Worm (Caenorhabditis elegans): Measurements from ENCODE around the gene egli-1.

DNA sequence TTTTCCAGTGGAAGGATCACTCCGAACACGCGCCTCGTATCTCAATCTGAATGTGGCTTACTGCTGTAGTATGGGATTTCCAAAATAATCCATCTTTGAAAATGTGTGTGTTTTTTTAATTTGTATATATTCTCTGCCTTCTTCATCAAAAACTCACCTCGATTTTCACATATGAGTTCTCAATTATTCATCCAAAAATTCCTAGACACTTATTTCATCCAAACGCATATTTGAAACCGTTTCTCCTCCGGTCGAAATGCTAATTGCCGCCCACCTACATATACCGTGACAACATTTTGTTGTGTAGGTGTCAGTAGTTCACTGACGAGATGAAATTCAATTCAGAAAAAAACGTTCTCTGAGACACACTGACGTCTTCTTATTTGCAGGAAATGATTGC lies 23.7 kb downstream of the egli-1 start:
- TF ChIP-seq ztf-29 (GFP tag; IDR thresholded peaks at IDR 0.05) (no peak), flt-1 (GFP tag; IDR thresholded peaks at IDR 0.05) (no peak), med-1 (GFP tag; optimal IDR thresholded peaks at IDR 0.05; ENCODE audit: insufficient read depth) (no peak), tab-1 (GFP tag; IDR thresholded peaks at IDR 0.05) (no peak), klf-2 (GFP tag; conservative IDR thresholded peaks at IDR 0.05) (no peak), cog-1 (tag; optimal IDR thresholded peaks at IDR 0.05) (no peak), ztf-23 (GFP tag; IDR thresholded peaks at IDR 0.05) (no peak)

Data from whole organism, midembryonic.